Fruit fly (Drosophila melanogaster): ENCODE results near the gene CG43245.

- no peak for TF ChIP-seq insv (optimal IDR thresholded peaks at IDR 0.05)
- TF ChIP-seq Sin3A (optimal IDR thresholded peaks at IDR 0.05), result no peak
- TF ChIP-seq psq (optimal IDR thresholded peaks at IDR 0.05), result no peak
- TF ChIP-seq ttk (optimal IDR thresholded peaks at IDR 0.05), result no peak
Measured at dm6 chr3L:10812903-10813302, 41.2 kb downstream of the CG43245 start.
